Fruit fly (Drosophila melanogaster): ENCODE data around the gene CG32448.

DNA sequence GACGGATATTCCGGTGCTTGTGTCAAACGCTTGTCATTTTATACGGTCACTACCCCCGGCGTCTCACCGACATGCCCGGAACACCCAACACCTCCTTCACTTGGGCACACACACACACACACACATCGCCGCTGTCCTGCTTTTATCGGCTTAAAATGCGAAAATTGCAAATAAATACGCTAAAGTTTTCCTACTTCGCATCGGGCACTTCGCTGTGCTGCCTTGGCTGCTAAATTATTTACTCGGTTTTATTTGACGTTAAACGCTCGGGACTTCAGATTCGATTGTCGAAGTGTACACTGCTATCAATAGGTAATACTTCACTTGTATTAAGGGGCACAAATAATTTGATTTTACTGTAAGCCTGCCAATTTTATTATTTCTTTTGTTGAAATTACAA, 43.5 kb upstream of the CG32448 start:
- TF ChIP-seq Sin3A (optimal IDR thresholded peaks at IDR 0.05): no peak
- TF ChIP-seq Myc (optimal IDR thresholded peaks at IDR 0.05): no peak
- TF ChIP-seq insv (optimal IDR thresholded peaks at IDR 0.05): no peak
